Fruit fly (Drosophila melanogaster): ENCODE measurements around the gene ssp2.
A peak's percentile ranks its signal among the peaks of the same experiment; 100 is the strongest.

ssp2 gene

DNA sequence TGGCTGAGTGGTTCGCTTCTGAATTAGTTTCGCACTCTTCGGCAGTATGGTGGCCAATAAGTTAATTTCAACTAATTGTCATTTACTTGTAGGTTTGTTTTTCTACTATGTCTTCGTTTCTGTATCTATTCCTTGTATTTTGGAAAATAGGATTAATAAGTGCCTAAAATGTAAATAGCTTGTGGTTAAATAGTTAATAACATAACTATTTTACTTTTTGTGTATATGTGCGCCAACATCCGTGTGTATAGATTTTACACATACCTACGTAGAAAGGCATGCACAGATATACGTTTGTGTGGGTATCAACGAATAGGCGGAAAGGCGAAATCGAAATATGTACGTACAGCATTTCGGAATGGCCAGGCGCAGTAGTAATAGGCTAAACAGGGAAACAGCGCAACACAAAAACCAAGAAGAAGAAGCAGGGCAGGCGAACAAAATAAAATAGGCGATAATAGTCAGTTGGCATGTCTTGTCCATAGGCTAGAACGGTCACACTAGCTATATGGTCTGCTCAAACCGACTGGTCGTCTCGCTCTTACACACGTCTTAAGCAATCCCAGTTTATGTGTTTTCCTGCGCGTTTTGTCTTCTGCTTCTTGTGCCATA is 37.6 kb downstream of the ssp2 start (continued):
- TF ChIP-seq tup (GFP tag; optimal IDR thresholded peaks at IDR 0.05) (no peak), BEAF-32 (GFP tag; optimal IDR thresholded peaks at IDR 0.05) (peak; percentile 13), pan (optimal IDR thresholded peaks at IDR 0.05) (no peak), pan (GFP tag; optimal IDR thresholded peaks at IDR 0.05 in 1 of 2, IDR thresholded peaks at IDR 0.05 in 1 of 2) (no peak), CG18262 (tag; optimal IDR thresholded peaks at IDR 0.05) (no peak), Hey (tag; optimal IDR thresholded peaks at IDR 0.05) (no peak), schlank (tag; optimal IDR thresholded peaks at IDR 0.05) (no peak), toy (GFP tag; IDR thresholded peaks at IDR 0.05) (no peak), aop (GFP tag; IDR thresholded peaks at IDR 0.05) (no peak), Trl (optimal IDR thresholded peaks at IDR 0.05) (no peak), Trl (GFP tag; optimal IDR thresholded peaks at IDR 0.05) (no peak), CG32532 (GFP tag; IDR thresholded peaks at IDR 0.05) (0 out of 2 replicates have a peak, but pooled peaks have one; percentile 30), CG34376 (GFP tag; optimal IDR thresholded peaks at IDR 0.05) (no peak), CG2678 (tag; optimal IDR thresholded peaks at IDR 0.05) (no peak), croc (GFP tag; conservative IDR thresholded peaks at IDR 0.05) (no peak), Oli (tag; optimal IDR thresholded peaks at IDR 0.05) (no peak), nerfin-1 (tag; optimal IDR thresholded peaks at IDR 0.05) (peak; percentile 71), CG12104 (GFP tag; optimal IDR thresholded peaks at IDR 0.05) (no peak), gcm (GFP tag; optimal IDR thresholded peaks at IDR 0.05) (no peak), unc-4 (GFP tag; IDR thresholded peaks at IDR 0.05; ENCODE audit: partially characterized antibody) (no peak), CHES-1-like (GFP tag; optimal IDR thresholded peaks at IDR 0.05) (peak; percentile 13), CG30403 (GFP tag; optimal IDR thresholded peaks at IDR 0.05) (no peak), CG17385 (GFP tag; optimal IDR thresholded peaks at IDR 0.05) (peak; percentile 99), Atf6 (GFP tag; IDR thresholded peaks at IDR 0.05) (no peak), ewg (GFP tag; optimal IDR thresholded peaks at IDR 0.05) (peak; percentile 90), Lpt (GFP tag; optimal IDR thresholded peaks at IDR 0.05) (no peak), MBD-R2 (GFP tag; IDR thresholded peaks at IDR 0.05) (peak; percentile 42; the same call in 1 of the 2 replicates), Sox100B (GFP tag; optimal IDR thresholded peaks at IDR 0.05) (no peak), Sry-δ (GFP tag; optimal IDR thresholded peaks at IDR 0.05) (peak; percentile 11), CG11456 (GFP tag; IDR thresholded peaks at IDR 0.05) (no peak), rib (GFP tag; IDR thresholded peaks at IDR 0.05) (peak; percentile 70; the same call in 1 of the 2 replicates), CG14441 (GFP tag; IDR thresholded peaks at IDR 0.05) (no peak), seq (GFP tag; IDR thresholded peaks at IDR 0.05) (no peak), Abd-B (GFP tag; optimal IDR thresholded peaks at IDR 0.05) (peak; percentile 76), tll (GFP tag; optimal IDR thresholded peaks at IDR 0.05) (no peak), p53 (GFP tag; optimal IDR thresholded peaks at IDR 0.05) (no peak), CG12299 (tag; optimal IDR thresholded peaks at IDR 0.05) (no peak), CG6854 (GFP tag; optimal IDR thresholded peaks at IDR 0.05) (no peak), oc (tag; optimal IDR thresholded peaks at IDR 0.05) (peak; percentile 72), CG30431 (GFP tag; optimal IDR thresholded peaks at IDR 0.05) (no peak), sens (GFP tag) (peak; percentile 59), CoRest (tag; optimal IDR thresholded peaks at IDR 0.05) (no peak), cad (GFP tag; optimal IDR thresholded peaks at IDR 0.05) (no peak), CG4707 (GFP tag; optimal IDR thresholded peaks at IDR 0.05) (no peak), CG6683 (GFP tag; optimal IDR thresholded peaks at IDR 0.05) (no peak), CG16813 (GFP tag; IDR thresholded peaks at IDR 0.05; ENCODE audit: partially characterized antibody) (no peak), psq (GFP tag; optimal IDR thresholded peaks at IDR 0.05) (peak; percentile 100), CG10959 (GFP tag; IDR thresholded peaks at IDR 0.05) (no peak), lilli (GFP tag; optimal IDR thresholded peaks at IDR 0.05) (no peak), Antp (GFP tag; optimal IDR thresholded peaks at IDR 0.05) (no peak), CG1024 (GFP tag; IDR thresholded peaks at IDR 0.05) (no peak)
